Worm (Caenorhabditis elegans): ENCODE results near the gene vps-32.1.

DNA sequence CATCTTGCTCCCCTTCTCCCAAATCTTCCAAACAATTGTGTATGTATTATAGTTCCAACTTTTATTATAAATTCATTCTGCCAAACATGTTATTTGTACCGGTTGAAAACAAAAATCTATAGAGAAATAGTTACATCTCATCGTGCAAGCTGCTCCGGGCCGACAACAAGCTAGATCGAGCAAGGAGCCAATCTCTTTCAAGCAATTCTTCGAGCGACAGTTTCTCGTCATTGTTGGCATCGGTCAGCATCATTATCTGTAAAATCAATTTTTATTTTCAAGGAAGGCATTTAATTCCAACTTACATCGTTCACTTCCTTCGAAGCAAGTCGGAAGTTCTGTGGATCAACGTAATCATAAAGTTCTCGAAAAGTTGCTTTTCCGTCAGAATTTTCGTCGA lies 1.5 kb downstream of the vps-32.1 start:
- TF ChIP-seq Y48G9A.11 (GFP tag; IDR thresholded peaks at IDR 0.05) (peak; percentile 50; the same call in 1 of the 2 replicates), ces-1 (GFP tag; optimal IDR thresholded peaks at IDR 0.05) (no peak), ceh-82 (tag; optimal IDR thresholded peaks at IDR 0.05) (no peak), R02D3.7 (tag; optimal IDR thresholded peaks at IDR 0.05) (no peak), snpc-4 (tag; optimal IDR thresholded peaks at IDR 0.05) (no peak), F49E8.2 (tag; optimal IDR thresholded peaks at IDR 0.05; ENCODE audit: borderline replicate concordance) (no peak), lin-15B (tag; optimal IDR thresholded peaks at IDR 0.05) (no peak), pha-4 (GFP tag; IDR thresholded peaks at IDR 0.05) (no peak; the same call in 1 of the 2 replicates), pha-4 (tag; optimal IDR thresholded peaks at IDR 0.05) (no peak), lin-38 (GFP tag; IDR thresholded peaks at IDR 0.05) (peak; percentile 41)
